Fruit fly (Drosophila melanogaster) whole organism, embryonic: ENCODE measurements around the gene CG3546.

ENCODE experiments used
- CG11398 ChIP-seq: fragments of 200-800 bp; sonication (Bioruptor generic); optimal IDR thresholded peaks from 2 replicates; lab custom pipeline; 2016; ENCODE audit warnings: missing biosample characterization, missing genetic modification characterization
- CG15479 ChIP-seq: fragments of 200-800 bp; sonication (Bioruptor generic); optimal IDR thresholded peaks from 3 replicates; lab custom pipeline; 2019; ENCODE audit warnings: missing biosample characterization, mild to moderate bottlenecking, missing genetic modification characterization, moderate library complexity
- CG17359 ChIP-seq: fragments of 200-800 bp; sonication (Bioruptor generic); optimal IDR thresholded peaks from 3 replicates; lab custom pipeline; 2018; ENCODE audit warnings: missing biosample characterization, mild to moderate bottlenecking, missing genetic modification characterization, moderate library complexity
- CG7556 ChIP-seq: fragments of 200-800 bp; sonication (Bioruptor generic); optimal IDR thresholded peaks from 2 replicates; lab custom pipeline; 2017; ENCODE audit warnings: missing biosample characterization, mild to moderate bottlenecking, missing genetic modification characterization
- Deaf1 ChIP-seq: fragments of 200-800 bp; optimal IDR thresholded peaks from 3 replicates; lab custom pipeline; 2019; ENCODE audit warnings: missing biosample characterization, mild to moderate bottlenecking, missing genetic modification characterization, moderate library complexity
- Max ChIP-seq: fragments of 200-800 bp; sonication (Bioruptor generic); optimal IDR thresholded peaks from 2 replicates; lab custom pipeline; 2016; ENCODE audit warnings: missing biosample characterization, mild to moderate bottlenecking, missing genetic modification characterization
- al ChIP-seq: fragments of 200-800 bp; sonication (Bioruptor generic); IDR thresholded peaks from 2 replicates; pipeline ENCODE4 v1.3.6; 2022; ENCODE audit warnings: missing biosample characterization, missing genetic modification characterization
- her ChIP-seq: fragments of 200-800 bp; sonication (Bioruptor generic); optimal IDR thresholded peaks from 2 replicates; lab custom pipeline; 2016; ENCODE audit warnings: missing biosample characterization, missing genetic modification characterization
- hkb ChIP-seq, 2 experiments: fragments of 200-800 bp in 1 of 2; fragments of >200 bp in 1 of 2; sonication (Bioruptor generic) in 1 of 2; IDR thresholded peaks in 1 of 2; optimal IDR thresholded peaks in 1 of 2; 2 replicates each; pipeline versions ENCODE4 v1.3.6 to Lab custom; 2017 to 2022; ENCODE audit warnings: missing biosample characterization in 1 of 2, missing genetic modification characterization in 1 of 2
- slbo ChIP-seq: fragments of 200-800 bp; sonication (Bioruptor generic); IDR thresholded peaks from 2 replicates; pipeline ENCODE4 v1.3.6; 2022; ENCODE audit warnings: missing biosample characterization, missing genetic modification characterization
- sna ChIP-seq: fragments of 200-800 bp; sonication (Bioruptor generic); IDR thresholded peaks from 2 replicates; pipeline ENCODE4 v1.3.6; 2022; ENCODE audit warnings: missing biosample characterization, missing genetic modification characterization; ENCODE audit not compliant: partially characterized antibody

DNA sequence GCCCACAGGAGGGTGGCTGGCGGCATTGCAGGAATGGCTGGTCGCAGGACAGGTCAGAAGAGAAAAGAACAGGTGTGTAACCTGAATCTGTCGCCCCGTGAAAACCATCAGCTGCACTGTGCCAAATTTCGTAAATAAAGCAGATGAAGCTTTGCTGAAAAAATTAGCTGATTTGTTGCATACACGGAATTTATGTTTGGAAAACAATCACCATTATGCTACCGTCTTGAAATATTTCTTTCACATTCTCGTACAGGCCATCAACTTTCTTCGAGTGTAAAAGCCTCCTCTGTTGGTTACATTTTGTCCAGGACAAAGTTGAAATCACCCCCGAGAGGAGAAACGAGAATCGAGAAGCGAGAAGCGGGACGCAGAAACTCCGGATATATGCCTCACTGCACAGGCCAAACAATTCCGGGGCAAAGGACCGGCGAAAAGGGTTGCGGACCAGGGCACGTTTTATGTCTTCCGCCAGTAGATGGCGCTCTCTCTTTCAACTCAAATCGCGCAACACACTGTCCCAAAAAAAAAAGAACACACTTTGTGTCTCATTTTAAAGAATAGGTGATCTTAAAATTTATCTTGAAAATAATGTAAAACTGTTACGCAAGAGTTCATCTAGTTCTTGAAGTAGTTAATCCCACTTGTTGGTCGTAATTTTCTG, 2.4 kb downstream of the CG3546 start:
- TF ChIP-seq Deaf1 (no peak), her (no peak), sna (GFP tag; lab: Robert Waterston, UW) (no peak), hkb (optimal IDR thresholded peaks at IDR 0.05; lab: Kevin White, UChicago) (no peak), hkb (GFP tag; IDR thresholded peaks at IDR 0.05; lab: Robert Waterston, UW) (no peak), CG7556 (no peak), CG15479 (no peak), CG17359 (tag; lab: Kevin White, UChicago) (no peak), slbo (no peak), CG11398 (GFP tag; lab: Kevin White, UChicago) (no peak), al (GFP tag; lab: Robert Waterston, UW) (no peak), Max (GFP tag; lab: Kevin White, UChicago) (no peak)
